Fruit fly (Drosophila melanogaster) S2 (cell line): ENCODE results near the gene CG8578.

Experiments used
- CG8478 ChIP-seq: fragments of >200 bp; optimal IDR thresholded peaks from 2 replicates; lab custom pipeline; 2018
- CTCF ChIP-seq, 2 experiments: fragments of >200 bp; optimal IDR thresholded peaks; 2 replicates each; lab custom pipeline; 2018

The CG8578 gene

DNA sequence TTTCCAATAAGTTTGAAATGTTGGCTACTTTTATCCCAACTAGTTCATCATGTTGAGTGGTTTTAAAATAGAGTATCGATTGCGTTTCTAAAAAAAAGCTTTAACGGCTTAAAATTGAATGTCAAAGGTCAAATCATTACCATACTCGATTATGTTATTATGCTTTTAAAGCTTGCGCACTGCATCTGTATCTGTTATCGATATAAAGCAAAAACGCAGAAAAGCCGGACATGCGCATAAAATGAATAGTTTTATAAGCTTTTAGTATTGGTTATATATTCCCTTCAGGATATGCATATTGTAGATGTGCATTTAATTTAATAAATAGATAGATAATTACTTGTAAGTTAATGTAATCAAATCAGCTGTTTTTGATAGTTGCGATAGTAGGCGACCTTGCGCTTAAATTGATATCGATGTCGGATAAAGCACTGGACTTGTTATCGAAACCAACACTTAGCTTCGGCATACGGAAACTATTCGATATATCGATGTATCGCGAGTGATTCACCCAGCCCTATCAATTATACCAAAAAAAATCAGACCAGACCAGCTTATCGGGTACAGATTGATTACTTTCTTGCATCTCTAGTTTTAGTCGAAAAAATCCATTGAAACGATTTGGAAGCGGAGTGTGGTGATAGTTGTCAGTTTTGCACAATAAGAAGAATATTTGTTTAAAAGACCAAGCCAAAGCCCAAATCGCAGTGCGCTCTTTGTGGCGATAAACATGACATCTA lies 47.5 kb downstream of the CG8578 start, which contains the start of gene shi:
Gene shi, plus strand, starts transcription at position 511 of the 740 bp plus-strand sequence.
- TF ChIP-seq CTCF (optimal IDR thresholded peaks at IDR 0.05; lab: Kevin White, UChicago) = no peak
- no peak for TF ChIP-seq CG8478 (lab: Kevin White, UChicago)

dm6 chrX:15893732-15894264 lies 49.5 kb downstream of the CG8578 start:
- TF ChIP-seq CG8478 (lab: Kevin White, UChicago) (no peak), CTCF (optimal IDR thresholded peaks at IDR 0.05; lab: Kevin White, UChicago) (no peak)
